Fruit fly (Drosophila melanogaster) whole organism, embryonic: ENCODE measurements around the gene CG4210.

Source experiments
- Atf3 ChIP-seq: fragments of 200-800 bp; sonication (Bioruptor generic); optimal IDR thresholded peaks from 3 replicates; lab custom pipeline; 2016; ENCODE audit warnings: missing biosample characterization, missing genetic modification characterization
- Bdp1 ChIP-seq: fragments of 200-800 bp; sonication (Bioruptor generic); optimal IDR thresholded peaks from 3 replicates; lab custom pipeline; 2016; ENCODE audit warnings: missing biosample characterization, missing genetic modification characterization
- CG10274 ChIP-seq: fragments of 200-800 bp; sonication (Bioruptor generic); optimal IDR thresholded peaks from 3 replicates; lab custom pipeline; 2017; ENCODE audit warnings: missing biosample characterization, mild to moderate bottlenecking, missing genetic modification characterization
- CG10543 ChIP-seq: fragments of 200-800 bp; sonication (Bioruptor generic); optimal IDR thresholded peaks from 3 replicates; lab custom pipeline; 2017; ENCODE audit warnings: missing biosample characterization, mild to moderate bottlenecking, missing genetic modification characterization, moderate library complexity
- CG12104 ChIP-seq: fragments of 200-800 bp; sonication (Bioruptor generic); optimal IDR thresholded peaks from 3 replicates; lab custom pipeline; 2016; ENCODE audit warnings: missing biosample characterization, missing genetic modification characterization
- CG13287 ChIP-seq: fragments of 200-800 bp; sonication (Bioruptor generic); IDR thresholded peaks from 2 replicates; pipeline ENCODE4 v1.3.6; 2022; ENCODE audit warnings: missing biosample characterization, missing genetic modification characterization; ENCODE audit not compliant: partially characterized antibody
- CG15011 ChIP-seq: fragments of 200-800 bp; sonication (Bioruptor generic); optimal IDR thresholded peaks from 3 replicates; lab custom pipeline; 2018; ENCODE audit warnings: missing biosample characterization, mild to moderate bottlenecking, missing genetic modification characterization
- CG15514 ChIP-seq: fragments of 200-800 bp; sonication (Bioruptor generic); optimal IDR thresholded peaks from 3 replicates; lab custom pipeline; 2017; ENCODE audit warnings: missing biosample characterization, missing genetic modification characterization, mild to moderate bottlenecking, moderate library complexity, missing genetic modification reagents
- CG16813 ChIP-seq: fragments of 200-800 bp; sonication (Bioruptor generic); IDR thresholded peaks from 3 replicates; pipeline ENCODE4 v1.3.6; 2022; ENCODE audit warnings: missing biosample characterization, missing genetic modification characterization; ENCODE audit not compliant: partially characterized antibody
- CG17829 ChIP-seq: fragments of 200-800 bp; optimal IDR thresholded peaks from 2 replicates; lab custom pipeline; 2019; ENCODE audit warnings: missing biosample characterization, mild to moderate bottlenecking, missing genetic modification characterization, moderate library complexity
- CG2129 ChIP-seq: fragments of 200-800 bp; sonication (Bioruptor generic); IDR thresholded peaks from 2 replicates; pipeline ENCODE4 v1.3.6; 2022; ENCODE audit warnings: missing biosample characterization, missing genetic modification characterization; ENCODE audit not compliant: partially characterized antibody
- CG30403 ChIP-seq: fragments of 200-800 bp; sonication (Bioruptor generic); optimal IDR thresholded peaks from 3 replicates; lab custom pipeline; 2016; ENCODE audit warnings: missing biosample characterization, missing genetic modification characterization
- CG34224 ChIP-seq: fragments of 200-800 bp; sonication (Bioruptor generic); IDR thresholded peaks from 3 replicates; pipeline ENCODE4 v1.3.6; 2022; ENCODE audit warnings: missing biosample characterization, missing genetic modification characterization; ENCODE audit not compliant: partially characterized antibody
- CG4328 ChIP-seq: fragments of 200-800 bp; sonication (Bioruptor generic); optimal IDR thresholded peaks from 3 replicates; lab custom pipeline; 2017; ENCODE audit warnings: missing biosample characterization, missing genetic modification reagents, missing genetic modification characterization
- CG4360 ChIP-seq: fragments of 200-800 bp; sonication (Bioruptor generic); IDR thresholded peaks from 2 replicates; pipeline ENCODE4 v1.3.6; 2022; ENCODE audit warnings: missing biosample characterization, missing genetic modification characterization
- CG4854 ChIP-seq: fragments of 200-800 bp; sonication (Bioruptor generic); optimal IDR thresholded peaks from 2 replicates; lab custom pipeline; 2016; ENCODE audit warnings: missing biosample characterization, missing genetic modification characterization, inconsistent platforms
- CG6175 ChIP-seq: fragments of 200-800 bp; sonication (Bioruptor generic); IDR thresholded peaks from 3 replicates; pipeline ENCODE4 v1.3.6; 2022; ENCODE audit warnings: missing biosample characterization, missing genetic modification characterization
- CG6272 ChIP-seq: fragments of 200-800 bp; sonication (Bioruptor generic); IDR thresholded peaks from 2 replicates; pipeline ENCODE4 v1.3.6; 2022; ENCODE audit warnings: missing biosample characterization, missing genetic modification characterization
- CG7786 ChIP-seq: fragments of 200-800 bp; sonication (Bioruptor generic); optimal IDR thresholded peaks from 2 replicates; lab custom pipeline; 2016; ENCODE audit warnings: missing biosample characterization, missing genetic modification characterization
- CG7839 ChIP-seq: fragments of 200-800 bp; sonication (Bioruptor generic); optimal IDR thresholded peaks from 3 replicates; lab custom pipeline; 2018; ENCODE audit warnings: missing biosample characterization, mild to moderate bottlenecking, missing genetic modification characterization, moderate library complexity
- CG9727 ChIP-seq: fragments of 200-800 bp; sonication (Bioruptor generic); optimal IDR thresholded peaks from 3 replicates; lab custom pipeline; 2017; ENCODE audit warnings: missing biosample characterization, mild to moderate bottlenecking, missing genetic modification characterization
- Dad ChIP-seq: fragments of 200-800 bp; sonication (Bioruptor generic); optimal IDR thresholded peaks from 3 replicates; lab custom pipeline; 2016; ENCODE audit warnings: missing biosample characterization, missing genetic modification characterization
- Ets97D ChIP-seq: fragments of 200-800 bp; sonication (Bioruptor generic); optimal IDR thresholded peaks from 3 replicates; lab custom pipeline; 2016; ENCODE audit warnings: missing biosample characterization, missing genetic modification characterization
- Hr39 ChIP-seq: fragments of >200 bp; optimal IDR thresholded peaks from 2 replicates; lab custom pipeline; 2017
- Hr51 ChIP-seq, 2 experiments: fragments of 200-800 bp; sonication (Bioruptor generic); optimal IDR thresholded peaks; 2 replicates in 1 of 2; 3 replicates in 1 of 2; lab custom pipeline; 2016 to 2018; ENCODE audit warnings: missing biosample characterization in 2 of 2, missing genetic modification characterization in 2 of 2, mild to moderate bottlenecking in 1 of 2, moderate library complexity in 1 of 2
- MESR4 ChIP-seq: fragments of 200-800 bp; sonication (Bioruptor generic); optimal IDR thresholded peaks from 2 replicates; lab custom pipeline; 2018; ENCODE audit warnings: missing biosample characterization, mild to moderate bottlenecking, missing genetic modification characterization, moderate library complexity
- Med ChIP-seq: fragments of 200-800 bp; sonication (Bioruptor generic); peaks from one replicate; lab custom pipeline; 2016; ENCODE audit warnings: missing biosample characterization, missing genetic modification characterization, mild to moderate bottlenecking, inconsistent platforms, moderate library complexity
- NfI ChIP-seq: fragments of 200-800 bp; sonication (Bioruptor generic); optimal IDR thresholded peaks from 3 replicates; lab custom pipeline; 2018; ENCODE audit warnings: missing biosample characterization, mild to moderate bottlenecking, missing genetic modification characterization, moderate library complexity
- Rfx ChIP-seq: fragments of 200-800 bp; sonication (Bioruptor generic); IDR thresholded peaks from 2 replicates; pipeline ENCODE4 v1.3.6; 2022; ENCODE audit warnings: missing biosample characterization, missing genetic modification characterization
- Spps ChIP-seq: fragments of 200-800 bp; sonication (Bioruptor generic); optimal IDR thresholded peaks from 2 replicates; lab custom pipeline; 2018; ENCODE audit warnings: missing biosample characterization, mild to moderate bottlenecking, missing genetic modification characterization
- Stat92E ChIP-seq, 3 experiments: fragments of >200 bp in 2 of 3; fragments of 200-800 bp in 1 of 3; sonication (Bioruptor generic) in 1 of 3; optimal IDR thresholded peaks; 2 replicates each; lab custom pipeline; 2017 to 2019; ENCODE audit warnings: missing biosample characterization in 3 of 3, missing genetic modification characterization in 3 of 3, mild to moderate bottlenecking in 1 of 3, moderate library complexity in 1 of 3
- caup ChIP-seq: fragments of 200-800 bp; sonication (Bioruptor generic); optimal IDR thresholded peaks from 3 replicates; lab custom pipeline; 2017; ENCODE audit warnings: missing biosample characterization, mild to moderate bottlenecking, missing genetic modification characterization, moderate library complexity; ENCODE audit not compliant: severe bottlenecking
- ci ChIP-seq: fragments of 200-800 bp; sonication (Bioruptor generic); IDR thresholded peaks from 3 replicates; pipeline ENCODE4 v1.3.6; 2022; ENCODE audit warnings: missing biosample characterization, missing genetic modification characterization
- da ChIP-seq: fragments of 200-800 bp; sonication (Bioruptor generic); optimal IDR thresholded peaks from 2 replicates; lab custom pipeline; 2016; ENCODE audit warnings: missing biosample characterization, missing genetic modification characterization
- dpn ChIP-seq, 2 experiments: fragments of 200-800 bp; sonication (Bioruptor generic); optimal IDR thresholded peaks; 3 replicates each; lab custom pipeline; 2016; ENCODE audit warnings: missing biosample characterization in 2 of 2, missing genetic modification characterization in 2 of 2
- gce ChIP-seq: fragments of 200-800 bp; sonication (Bioruptor generic); IDR thresholded peaks from 3 replicates; pipeline ENCODE4 v1.3.6; 2022; ENCODE audit warnings: missing biosample characterization, missing genetic modification characterization
- gfzf ChIP-seq: fragments of 200-800 bp; sonication (Bioruptor generic); optimal IDR thresholded peaks from 2 replicates; lab custom pipeline; 2016; ENCODE audit warnings: missing biosample characterization, mild to moderate bottlenecking, missing genetic modification characterization, moderate library complexity
- hb ChIP-seq: fragments of 200-800 bp; sonication (Bioruptor generic); IDR thresholded peaks from 3 replicates; pipeline ENCODE4 v1.3.6; 2022; ENCODE audit warnings: missing biosample characterization, missing genetic modification characterization; ENCODE audit not compliant: partially characterized antibody
- hth ChIP-seq: fragments of >200 bp; optimal IDR thresholded peaks from 2 replicates; lab custom pipeline; 2017; ENCODE audit warnings: inconsistent platforms
- knrl ChIP-seq: fragments of 200-800 bp; sonication (Bioruptor generic); IDR thresholded peaks from 3 replicates; pipeline ENCODE4 v1.3.6; 2022; ENCODE audit warnings: missing biosample characterization, missing genetic modification characterization; ENCODE audit not compliant: partially characterized antibody
- nerfin-1 ChIP-seq: fragments of 200-800 bp; sonication (Bioruptor generic); optimal IDR thresholded peaks from 3 replicates; lab custom pipeline; 2019; ENCODE audit warnings: missing biosample characterization, mild to moderate bottlenecking, missing genetic modification characterization, moderate library complexity
- onecut ChIP-seq: fragments of 200-800 bp; sonication (Bioruptor generic); IDR thresholded peaks from 2 replicates; pipeline ENCODE4 v1.3.6; 2022; ENCODE audit warnings: missing biosample characterization, missing genetic modification characterization
- ranshi ChIP-seq: fragments of 200-800 bp; sonication (Bioruptor generic); IDR thresholded peaks from 2 replicates; pipeline ENCODE4 v1.3.6; 2022; ENCODE audit warnings: missing biosample characterization, missing genetic modification characterization
- ro ChIP-seq: fragments of 200-800 bp; sonication (Bioruptor generic); IDR thresholded peaks from 2 replicates; pipeline ENCODE4 v1.3.6; 2022; ENCODE audit warnings: missing biosample characterization, missing genetic modification characterization
- tin ChIP-seq: fragments of 200-800 bp; sonication (Bioruptor generic); optimal IDR thresholded peaks from 3 replicates; lab custom pipeline; 2016; ENCODE audit warnings: missing biosample characterization, missing genetic modification characterization
- trh ChIP-seq: fragments of 200-800 bp; sonication (Bioruptor generic); optimal IDR thresholded peaks from 2 replicates; lab custom pipeline; 2016; ENCODE audit warnings: missing biosample characterization, missing genetic modification characterization
- vvl ChIP-seq: fragments of 200-800 bp; sonication (Bioruptor generic); IDR thresholded peaks from 2 replicates; pipeline ENCODE4 v1.3.6; 2022; ENCODE audit warnings: missing biosample characterization, missing genetic modification characterization
- yki ChIP-seq: fragments of >200 bp; optimal IDR thresholded peaks from 3 replicates; lab custom pipeline; 2018

The CG4210 gene

dm6 chr3R:15242186-15243045, 28.6 kb downstream of the CG4210 start, which contains the start of the genes tefu and Hsc70-4 (continued):
- peak; percentile 60 for TF ChIP-seq CG7786 (GFP tag; lab: Kevin White, UChicago)
- no peak for TF ChIP-seq hb (GFP tag; lab: Robert Waterston, UW)
- TF ChIP-seq CG6175 (GFP tag; lab: Robert Waterston, UW): peak; percentile 66; the same call in 2 of the 3 replicates
- peak; percentile 71 for TF ChIP-seq CG12104
- TF ChIP-seq CG13287 (GFP tag; lab: Robert Waterston, UW): peak; percentile 31
- no peak for TF ChIP-seq hth (lab: Kevin White, UChicago)
- TF ChIP-seq tin (GFP tag; lab: Kevin White, UChicago): peak; percentile 78
- peak; percentile 23 for TF ChIP-seq CG10274 (GFP tag; lab: Kevin White, UChicago)
- TF ChIP-seq Med (GFP tag; lab: Kevin White, UChicago): peak; percentile 94
- peak; percentile 58 for TF ChIP-seq nerfin-1 (tag; lab: Kevin White, UChicago)
- TF ChIP-seq CG15011: peak; percentile 54
- peak; percentile 79 to 83 for TF ChIP-seq dpn (GFP tag; optimal IDR thresholded peaks at IDR 0.05; lab: Kevin White, UChicago)
- TF ChIP-seq gfzf (GFP tag; lab: Kevin White, UChicago): peak; percentile 96
- peak; percentile 76; the same call in 2 of the 3 replicates for TF ChIP-seq ci
- peak; percentile 89 for TF ChIP-seq ranshi
- no peak for TF ChIP-seq CG2129 (GFP tag; lab: Robert Waterston, UW)
- TF ChIP-seq ro: peak; percentile 66; the same call in 1 of the 2 replicates
- TF ChIP-seq Dad (GFP tag; lab: Kevin White, UChicago): peak; percentile 68
- TF ChIP-seq CG15514: peak; percentile 74
- peak; percentile 50; the same call in 1 of the 3 replicates for TF ChIP-seq gce (GFP tag; lab: Robert Waterston, UW)
- TF ChIP-seq CG17829 (tag; lab: Kevin White, UChicago): peak; percentile 73
- TF ChIP-seq Rfx (GFP tag; lab: Robert Waterston, UW): peak; percentile 88
- TF ChIP-seq CG7839 (tag; lab: Kevin White, UChicago): peak; percentile 76
- TF ChIP-seq caup (GFP tag; lab: Kevin White, UChicago): peak; percentile 38
- TF ChIP-seq da (GFP tag; lab: Kevin White, UChicago): no peak
- TF ChIP-seq Hr51 (GFP tag; optimal IDR thresholded peaks at IDR 0.05; lab: Kevin White, UChicago): peak in 1 of 2 experiments; percentile 70
- peak; percentile 70 for TF ChIP-seq NfI
- TF ChIP-seq vvl (GFP tag; lab: Robert Waterston, UW): peak; percentile 80
- TF ChIP-seq CG10543 (GFP tag; lab: Kevin White, UChicago): peak; percentile 81
- TF ChIP-seq CG4360 (GFP tag; lab: Robert Waterston, UW): no peak
- peak; percentile 85 for TF ChIP-seq onecut
- TF ChIP-seq CG34224: no peak
- TF ChIP-seq trh (GFP tag; lab: Kevin White, UChicago): peak; percentile 14
- TF ChIP-seq CG4328 (GFP tag; lab: Kevin White, UChicago): no peak
- peak; percentile 39; the same call in 1 of the 3 replicates for TF ChIP-seq knrl (GFP tag; lab: Robert Waterston, UW)
- no peak for TF ChIP-seq yki (lab: Kevin White, UChicago)
- peak; percentile 53 for TF ChIP-seq CG4854 (GFP tag; lab: Kevin White, UChicago)
- TF ChIP-seq MESR4 (GFP tag; lab: Kevin White, UChicago): peak; percentile 61
- no peak for TF ChIP-seq CG16813
- peak; percentile 72; the same call in 1 of the 2 replicates for TF ChIP-seq CG6272 (GFP tag; lab: Robert Waterston, UW)
- TF ChIP-seq Atf3 (GFP tag; lab: Kevin White, UChicago): peak; percentile 71
- TF ChIP-seq Ets97D (GFP tag; lab: Kevin White, UChicago): peak; percentile 72
- TF ChIP-seq Spps (tag; lab: Kevin White, UChicago): peak; percentile 1
- peak in 1 of 3 experiments; percentile 37 for TF ChIP-seq Stat92E (GFP tag; optimal IDR thresholded peaks at IDR 0.05; lab: Kevin White, UChicago)
- peak; percentile 74 for TF ChIP-seq CG9727 (GFP tag; lab: Kevin White, UChicago)
- TF ChIP-seq CG30403 (GFP tag; lab: Kevin White, UChicago): peak; percentile 88
- peak; percentile 57 for TF ChIP-seq Bdp1 (GFP tag; lab: Kevin White, UChicago)
- TF ChIP-seq Hr39 (lab: Kevin White, UChicago): no peak
